Fruit fly (Drosophila melanogaster) whole organism, embryonic: ENCODE results near the gene RpL13.

Experiments used
- Atf3 ChIP-seq: fragments of 200-800 bp; sonication (Bioruptor generic); optimal IDR thresholded peaks from 3 replicates; lab custom pipeline; 2016; ENCODE audit warnings: missing biosample characterization, missing genetic modification characterization
- BEAF-32 ChIP-seq: fragments of 200-800 bp; sonication (Bioruptor generic); optimal IDR thresholded peaks from 3 replicates; lab custom pipeline; 2017; ENCODE audit warnings: missing biosample characterization, missing genetic modification characterization, mild to moderate bottlenecking, moderate library complexity, missing genetic modification reagents
- Bgb ChIP-seq: fragments of 200-800 bp; sonication (Bioruptor generic); IDR thresholded peaks from 2 replicates; pipeline ENCODE4 v1.3.6; 2022; ENCODE audit warnings: missing biosample characterization, missing genetic modification characterization; ENCODE audit not compliant: partially characterized antibody
- CG10654 ChIP-seq: fragments of 200-800 bp; sonication (Bioruptor generic); optimal IDR thresholded peaks from 2 replicates; lab custom pipeline; 2016; ENCODE audit warnings: missing biosample characterization, missing genetic modification characterization
- CG11085 ChIP-seq: fragments of 200-800 bp; sonication (Bioruptor generic); IDR thresholded peaks from 2 replicates; pipeline ENCODE4 v1.3.6; 2022; ENCODE audit warnings: missing biosample characterization, missing genetic modification characterization
- CG11504 ChIP-seq: fragments of 200-800 bp; sonication (Bioruptor generic); optimal IDR thresholded peaks from 3 replicates; lab custom pipeline; 2019; ENCODE audit warnings: missing biosample characterization, mild to moderate bottlenecking, missing genetic modification characterization, moderate library complexity
- CG11696 ChIP-seq: fragments of 200-800 bp; sonication (Bioruptor generic); IDR thresholded peaks from 2 replicates; pipeline ENCODE4 v1.3.6; 2022; ENCODE audit warnings: missing biosample characterization, missing genetic modification characterization
- CG12236 ChIP-seq: fragments of 200-800 bp; sonication (Bioruptor generic); optimal IDR thresholded peaks from 2 replicates; lab custom pipeline; 2016; ENCODE audit warnings: missing biosample characterization, missing genetic modification characterization
- CG13123 ChIP-seq: fragments of 200-800 bp; sonication (Bioruptor generic); optimal IDR thresholded peaks from 2 replicates; lab custom pipeline; 2016; ENCODE audit warnings: missing biosample characterization, missing genetic modification characterization
- CG16863 ChIP-seq: fragments of 200-800 bp; sonication (Bioruptor generic); optimal IDR thresholded peaks from 3 replicates; lab custom pipeline; 2016; ENCODE audit warnings: missing biosample characterization, missing genetic modification characterization
- CG18262 ChIP-seq: fragments of 200-800 bp; optimal IDR thresholded peaks from 3 replicates; lab custom pipeline; 2019; ENCODE audit warnings: missing biosample characterization, mild to moderate bottlenecking, missing genetic modification characterization, moderate library complexity
- CG1832 ChIP-seq: fragments of 200-800 bp; sonication (Bioruptor generic); optimal IDR thresholded peaks from 2 replicates; lab custom pipeline; 2017; ENCODE audit warnings: missing biosample characterization, mild to moderate bottlenecking, missing genetic modification characterization, inconsistent platforms
- CG2120 ChIP-seq: fragments of 200-800 bp; sonication (Bioruptor generic); optimal IDR thresholded peaks from 3 replicates; lab custom pipeline; 2016; ENCODE audit warnings: missing biosample characterization, missing genetic modification characterization
- CG3065 ChIP-seq: fragments of 200-800 bp; sonication (Bioruptor generic); optimal IDR thresholded peaks from 2 replicates; lab custom pipeline; 2016; ENCODE audit warnings: missing biosample characterization, missing genetic modification characterization
- CG31224 ChIP-seq: fragments of 200-800 bp; sonication (Bioruptor generic); IDR thresholded peaks from 2 replicates; pipeline ENCODE4 v1.3.6; 2022; ENCODE audit warnings: missing biosample characterization, missing genetic modification characterization
- CG32532 ChIP-seq: fragments of 200-800 bp; sonication (Bioruptor generic); IDR thresholded peaks from 2 replicates; pipeline ENCODE4 v1.3.6; 2022; ENCODE audit warnings: missing biosample characterization, missing genetic modification characterization
- CG3995 ChIP-seq: fragments of 200-800 bp; sonication (Bioruptor generic); optimal IDR thresholded peaks from 3 replicates; lab custom pipeline; 2016; ENCODE audit warnings: missing biosample characterization, missing genetic modification characterization
- CG8359 ChIP-seq: fragments of 200-800 bp; sonication (Bioruptor generic); optimal IDR thresholded peaks from 2 replicates; lab custom pipeline; 2017; ENCODE audit warnings: missing biosample characterization, mild to moderate bottlenecking, missing genetic modification characterization, borderline replicate concordance
- CkIIα-i1 ChIP-seq: fragments of 200-800 bp; sonication (Bioruptor generic); IDR thresholded peaks from 2 replicates; pipeline ENCODE4 v1.3.6; 2022; ENCODE audit warnings: missing biosample characterization, missing genetic modification characterization
- CoRest ChIP-seq: fragments of 200-800 bp; sonication (Bioruptor generic); optimal IDR thresholded peaks from 3 replicates; lab custom pipeline; 2018; ENCODE audit warnings: missing biosample characterization, mild to moderate bottlenecking, missing genetic modification characterization, moderate library complexity
- Dad ChIP-seq: fragments of 200-800 bp; sonication (Bioruptor generic); optimal IDR thresholded peaks from 3 replicates; lab custom pipeline; 2016; ENCODE audit warnings: missing biosample characterization, missing genetic modification characterization
- Dek ChIP-seq: fragments of 200-800 bp; sonication (Bioruptor generic); optimal IDR thresholded peaks from 3 replicates; lab custom pipeline; 2019; ENCODE audit warnings: missing biosample characterization, mild to moderate bottlenecking, missing genetic modification characterization, moderate library complexity
- GATAe ChIP-seq: fragments of 200-800 bp; sonication (Bioruptor generic); conservative IDR thresholded peaks from 2 replicates; pipeline ENCODE4 v1.3.6; 2022; ENCODE audit warnings: missing biosample characterization, missing genetic modification characterization
- HLH54F ChIP-seq: fragments of 200-800 bp; sonication (Bioruptor generic); optimal IDR thresholded peaks from 3 replicates; lab custom pipeline; 2016; ENCODE audit warnings: missing biosample characterization, missing genetic modification characterization
- Hmx ChIP-seq: fragments of 200-800 bp; sonication (Bioruptor generic); optimal IDR thresholded peaks from 2 replicates; lab custom pipeline; 2016; ENCODE audit warnings: missing biosample characterization, missing genetic modification characterization
- Hr3 ChIP-seq: fragments of 200-800 bp; sonication (Bioruptor generic); optimal IDR thresholded peaks from 3 replicates; lab custom pipeline; 2016; ENCODE audit warnings: missing biosample characterization, missing genetic modification characterization
- Jarid2 ChIP-seq: fragments of 200-800 bp; sonication (Bioruptor generic); optimal IDR thresholded peaks from 3 replicates; lab custom pipeline; 2017; ENCODE audit warnings: mild to moderate bottlenecking, missing biosample characterization, missing genetic modification reagents, missing genetic modification characterization
- MBD-R2 ChIP-seq: fragments of 200-800 bp; sonication (Bioruptor generic); IDR thresholded peaks from 2 replicates; pipeline ENCODE4 v1.3.6; 2022; ENCODE audit warnings: missing biosample characterization, missing genetic modification characterization
- TFAM ChIP-seq: fragments of 200-800 bp; sonication (Bioruptor generic); optimal IDR thresholded peaks from 2 replicates; lab custom pipeline; 2017; ENCODE audit warnings: missing biosample characterization, missing genetic modification characterization, inconsistent platforms
- ab ChIP-seq: fragments of 200-800 bp; sonication (Bioruptor generic); optimal IDR thresholded peaks from 2 replicates; lab custom pipeline; 2016; ENCODE audit warnings: missing biosample characterization, missing genetic modification characterization
- bab2 ChIP-seq: fragments of 200-800 bp; sonication (Bioruptor generic); optimal IDR thresholded peaks from 2 replicates; lab custom pipeline; 2016; ENCODE audit warnings: missing biosample characterization, missing genetic modification characterization
- caup ChIP-seq: fragments of 200-800 bp; sonication (Bioruptor generic); optimal IDR thresholded peaks from 3 replicates; lab custom pipeline; 2017; ENCODE audit warnings: missing biosample characterization, mild to moderate bottlenecking, missing genetic modification characterization, moderate library complexity; ENCODE audit not compliant: severe bottlenecking
- chn ChIP-seq: fragments of 200-800 bp; sonication (Bioruptor generic); optimal IDR thresholded peaks from 2 replicates; lab custom pipeline; 2016; ENCODE audit warnings: missing biosample characterization, missing genetic modification characterization
- dmrt99B ChIP-seq: fragments of 200-800 bp; sonication (Bioruptor generic); optimal IDR thresholded peaks from 2 replicates; lab custom pipeline; 2018; ENCODE audit warnings: missing biosample characterization, mild to moderate bottlenecking, missing genetic modification characterization, moderate library complexity
- dysf ChIP-seq: fragments of 200-800 bp; sonication (Bioruptor generic); IDR thresholded peaks from 3 replicates; pipeline ENCODE4 v1.3.6; 2022; ENCODE audit warnings: missing biosample characterization, missing genetic modification characterization
- eve ChIP-seq, 2 experiments: fragments of >200 bp; optimal IDR thresholded peaks; 2 replicates each; lab custom pipeline; 2017; ENCODE audit warnings: missing biosample characterization in 2 of 2, missing genetic modification characterization in 2 of 2
- fru ChIP-seq: fragments of >200 bp; optimal IDR thresholded peaks from 2 replicates; lab custom pipeline; 2017
- gsb-n ChIP-seq: fragments of 200-800 bp; sonication (Bioruptor generic); optimal IDR thresholded peaks from 3 replicates; lab custom pipeline; 2018; ENCODE audit warnings: missing biosample characterization, mild to moderate bottlenecking, missing genetic modification characterization
- jing ChIP-seq: fragments of 200-800 bp; sonication (Bioruptor generic); optimal IDR thresholded peaks from 2 replicates; lab custom pipeline; 2018; ENCODE audit warnings: missing biosample characterization, mild to moderate bottlenecking, missing genetic modification characterization
- kay ChIP-seq: fragments of 200-800 bp; sonication (Bioruptor generic); optimal IDR thresholded peaks from 2 replicates; lab custom pipeline; 2016; ENCODE audit warnings: missing biosample characterization, missing genetic modification characterization
- klu ChIP-seq: fragments of 200-800 bp; sonication (Bioruptor generic); IDR thresholded peaks from 2 replicates; pipeline ENCODE4 v1.3.6; 2022; ENCODE audit warnings: missing biosample characterization, missing genetic modification characterization
- knrl ChIP-seq: fragments of 200-800 bp; sonication (Bioruptor generic); IDR thresholded peaks from 3 replicates; pipeline ENCODE4 v1.3.6; 2022; ENCODE audit warnings: missing biosample characterization, missing genetic modification characterization; ENCODE audit not compliant: partially characterized antibody
- lab ChIP-seq: fragments of 200-800 bp; sonication (Bioruptor generic); optimal IDR thresholded peaks from 3 replicates; lab custom pipeline; 2017; ENCODE audit warnings: missing biosample characterization, missing genetic modification characterization, mild to moderate bottlenecking, moderate library complexity, missing genetic modification reagents
- mirr ChIP-seq: fragments of 200-800 bp; sonication (Bioruptor generic); optimal IDR thresholded peaks from 3 replicates; lab custom pipeline; 2018; ENCODE audit warnings: missing biosample characterization, mild to moderate bottlenecking, missing genetic modification characterization
- otp ChIP-seq: fragments of 200-800 bp; sonication (Bioruptor generic); IDR thresholded peaks from 3 replicates; pipeline ENCODE4, ENCODE4 v1.3.6; 2022; ENCODE audit warnings: missing biosample characterization, missing genetic modification characterization
- p53 ChIP-seq: fragments of 200-800 bp; sonication (Bioruptor generic); optimal IDR thresholded peaks from 2 replicates; lab custom pipeline; 2016; ENCODE audit warnings: missing biosample characterization, missing genetic modification characterization
- sens ChIP-seq: fragments of 200-800 bp; sonication (Bioruptor generic); peaks from one replicate; lab custom pipeline; 2016; ENCODE audit warnings: missing biosample characterization, missing genetic modification characterization
- sisA ChIP-seq: fragments of 200-800 bp; sonication (Bioruptor generic); IDR thresholded peaks from 2 replicates; pipeline ENCODE4 v1.3.6; 2022; ENCODE audit warnings: missing biosample characterization, missing genetic modification characterization
- slp2 ChIP-seq: fragments of 200-800 bp; sonication (Bioruptor generic); optimal IDR thresholded peaks from 2 replicates; lab custom pipeline; 2016; ENCODE audit warnings: missing biosample characterization, missing genetic modification characterization
- unc-4 ChIP-seq: fragments of 200-800 bp; sonication (Bioruptor generic); IDR thresholded peaks from 2 replicates; pipeline ENCODE4 v1.3.6; 2022; ENCODE audit warnings: missing biosample characterization, missing genetic modification characterization; ENCODE audit not compliant: partially characterized antibody

The RpL13 gene

DNA sequence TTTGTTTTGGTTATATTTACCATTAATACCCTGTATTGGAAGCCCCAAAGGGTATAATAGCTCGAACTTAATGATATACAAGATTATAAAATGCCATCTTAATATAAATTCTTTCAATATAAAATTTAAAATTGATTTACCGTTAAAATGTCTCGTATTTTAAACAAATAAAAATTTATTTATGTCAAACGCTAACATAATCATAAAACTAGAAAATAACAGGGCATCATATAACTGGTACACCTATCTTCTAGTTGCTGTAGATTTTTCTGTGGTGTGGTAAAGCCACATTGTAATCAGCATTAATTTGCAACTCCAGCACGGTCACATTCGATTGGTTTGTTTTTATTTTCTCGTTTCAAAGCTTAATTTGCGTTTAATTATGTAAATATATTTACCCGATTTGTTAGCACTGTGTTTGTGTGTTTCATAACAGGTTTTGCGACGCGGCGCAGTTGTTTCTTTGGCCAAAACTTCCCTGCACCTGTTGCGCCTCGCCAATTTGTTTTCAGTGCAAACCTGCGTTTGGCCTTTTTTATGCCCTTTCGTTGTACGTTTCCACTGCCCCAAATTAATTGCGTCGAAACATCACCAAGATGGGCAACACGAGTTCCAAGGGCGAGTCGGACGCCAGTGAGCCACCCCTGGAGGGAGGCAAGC is 10.0 kb upstream of the RpL13 start, which contains the start of the genes CG4658 and CG5846 (continued):
- peak; percentile 45 for TF ChIP-seq mirr (GFP tag; lab: Kevin White, UChicago)
- peak; percentile 87 for TF ChIP-seq CG16863
- peak; percentile 88 for TF ChIP-seq caup (GFP tag; lab: Kevin White, UChicago)
- peak; percentile 75 for TF ChIP-seq HLH54F (GFP tag; lab: Kevin White, UChicago)
- TF ChIP-seq CG11696 (GFP tag; lab: Robert Waterston, UW), result peak; percentile 86
- TF ChIP-seq dysf, result peak; percentile 95
- TF ChIP-seq CG8359 (GFP tag; lab: Kevin White, UChicago), result peak; percentile 67
- TF ChIP-seq CG12236 (GFP tag; lab: Kevin White, UChicago), result peak; percentile 91
- no peak for TF ChIP-seq Bgb (GFP tag; lab: Robert Waterston, UW)
- TF ChIP-seq dmrt99B (tag; lab: Kevin White, UChicago), result peak; percentile 94
- peak; percentile 26 for TF ChIP-seq ab
- peak; percentile 92 for TF ChIP-seq MBD-R2 (GFP tag; lab: Robert Waterston, UW)
- no peak for TF ChIP-seq fru (lab: Kevin White, UChicago)
- peak; percentile 96 for TF ChIP-seq Hr3
- peak; percentile 92 for TF ChIP-seq kay (GFP tag; lab: Kevin White, UChicago)
- peak; percentile 87 for TF ChIP-seq klu (GFP tag; lab: Robert Waterston, UW)
- TF ChIP-seq GATAe (GFP tag; lab: Robert Waterston, UW), result peak; percentile 81
- peak; percentile 90 for TF ChIP-seq CG13123 (GFP tag; lab: Kevin White, UChicago)
- peak; percentile 92 for TF ChIP-seq CG11085
- peak; percentile 17 for TF ChIP-seq Dad
- peak; percentile 95 for TF ChIP-seq CG32532 (GFP tag; lab: Robert Waterston, UW)
- TF ChIP-seq CoRest (tag; lab: Kevin White, UChicago), result peak; percentile 96
- peak; percentile 94 for TF ChIP-seq lab (GFP tag; lab: Kevin White, UChicago)
- peak; percentile 36 for TF ChIP-seq CG3995
- TF ChIP-seq TFAM (GFP tag; lab: Kevin White, UChicago), result peak; percentile 67
- peak; percentile 97 for TF ChIP-seq gsb-n (tag; lab: Kevin White, UChicago)
- TF ChIP-seq CkIIα-i1 (GFP tag; lab: Robert Waterston, UW), result no peak; the same call in 1 of the 2 replicates
- TF ChIP-seq jing (GFP tag; lab: Kevin White, UChicago), result no peak
- peak; percentile 62 for TF ChIP-seq p53 (GFP tag; lab: Kevin White, UChicago)
- peak; percentile 94 for TF ChIP-seq CG11504
- TF ChIP-seq Hmx, result peak; percentile 73
- TF ChIP-seq BEAF-32 (GFP tag; lab: Kevin White, UChicago), result peak; percentile 19
- TF ChIP-seq chn, result peak; percentile 79
- peak; percentile 93 for TF ChIP-seq Dek (tag; lab: Kevin White, UChicago)
- peak; percentile 88 for TF ChIP-seq otp (GFP tag; lab: Robert Waterston, UW)
- peak; percentile 97 for TF ChIP-seq sens (GFP tag; lab: Kevin White, UChicago)
- TF ChIP-seq CG10654 (GFP tag; lab: Kevin White, UChicago), result peak; percentile 93
- TF ChIP-seq CG2120 (GFP tag; lab: Kevin White, UChicago), result peak; percentile 95
- TF ChIP-seq CG18262 (tag; lab: Kevin White, UChicago), result peak; percentile 97
- peak; percentile 68 for TF ChIP-seq Atf3
- TF ChIP-seq sisA (GFP tag; lab: Robert Waterston, UW), result peak; percentile 93
- no peak; the same call in 2 of the 3 replicates for TF ChIP-seq knrl (GFP tag; lab: Robert Waterston, UW)
- no peak for TF ChIP-seq eve (GFP tag; optimal IDR thresholded peaks at IDR 0.05; lab: Kevin White, UChicago)
- no peak for TF ChIP-seq unc-4 (GFP tag; lab: Robert Waterston, UW)
- no peak for TF ChIP-seq Jarid2 (GFP tag; lab: Kevin White, UChicago)
- peak; percentile 89 for TF ChIP-seq CG3065
- TF ChIP-seq bab2, result peak; percentile 90
- peak; percentile 90 for TF ChIP-seq CG31224 (GFP tag; lab: Robert Waterston, UW)
- peak; percentile 73 for TF ChIP-seq slp2 (GFP tag; lab: Kevin White, UChicago)
- no peak for TF ChIP-seq CG1832
